Worm (Caenorhabditis elegans): ENCODE results near the gene Y46E12A.2.

- no peak for TF ChIP-seq unc-55 (GFP tag; optimal IDR thresholded peaks at IDR 0.05)
- no peak for TF ChIP-seq lin-39 (tag; optimal IDR thresholded peaks at IDR 0.05)
Measured at ce11 chrIII:1758632-1759031, at the start of gene Y46E12A.2.

All from whole organism, L2 larva.